Worm (Caenorhabditis elegans) whole organism, early embryonic: ENCODE results near the gene imb-2.

ENCODE experiments used
- B0310.2 ChIP-seq: sonication (generic microtip); optimal IDR thresholded peaks from 2 replicates; lab custom pipeline; 2016; ENCODE audit warnings: mild to moderate bottlenecking, missing genetic modification characterization, missing compliant biosample characterization
- F13C5.2 ChIP-seq: sonication (generic microtip); optimal IDR thresholded peaks from 2 replicates; lab custom pipeline; 2017; ENCODE audit warnings: mild to moderate bottlenecking, missing genetic modification characterization, inconsistent platforms, missing compliant biosample characterization
- aly-1 ChIP-seq: sonication (generic microtip); optimal IDR thresholded peaks from 2 replicates; lab custom pipeline; 2016; ENCODE audit warnings: missing genetic modification characterization, missing compliant biosample characterization
- ama-1 ChIP-seq: fragments of 150-350 bp; optimal IDR thresholded peaks from 2 replicates; lab custom pipeline; 2014
- ceh-13 ChIP-seq: fragments of 200-800 bp; sonication (Bioruptor generic); optimal IDR thresholded peaks from 2 replicates; lab custom pipeline; 2018; ENCODE audit warnings: mild to moderate bottlenecking, missing genetic modification characterization, missing compliant biosample characterization
- ceh-36 ChIP-seq: sonication (generic microtip); optimal IDR thresholded peaks from 2 replicates; lab custom pipeline; 2016; ENCODE audit warnings: missing genetic modification characterization, inconsistent platforms, missing compliant biosample characterization
- ets-7 ChIP-seq: sonication (generic microtip); optimal IDR thresholded peaks from 2 replicates; lab custom pipeline; 2016; ENCODE audit warnings: missing genotype, missing genetic modification characterization, missing compliant biosample characterization
- flt-1 ChIP-seq: fragments of 200-800 bp; sonication (Bioruptor generic); IDR thresholded peaks from 2 replicates; pipeline ENCODE4 v1.3.6; 2022; ENCODE audit warnings: missing genetic modification characterization, missing compliant biosample characterization
- hmbx-1 ChIP-seq: sonication (generic microtip); optimal IDR thresholded peaks from 2 replicates; lab custom pipeline; 2016; ENCODE audit warnings: mild to moderate bottlenecking, missing genetic modification characterization, missing compliant biosample characterization
- hmg-4 ChIP-seq: fragments of 200-800 bp; sonication (Bioruptor generic); optimal IDR thresholded peaks from 2 replicates; lab custom pipeline; 2018; ENCODE audit warnings: mild to moderate bottlenecking, missing genetic modification characterization, missing compliant biosample characterization
- hnd-1 ChIP-seq: sonication (generic microtip); optimal IDR thresholded peaks from 2 replicates; lab custom pipeline; 2016; ENCODE audit warnings: missing genetic modification characterization, missing compliant biosample characterization
- pes-1 ChIP-seq: fragments of 200-800 bp; sonication (Bioruptor generic); IDR thresholded peaks from 2 replicates; pipeline ENCODE4 v1.3.6; 2022; ENCODE audit warnings: missing genetic modification reagents, missing genetic modification characterization, missing compliant biosample characterization
- scrt-1 ChIP-seq: fragments of 200-800 bp; sonication (Bioruptor generic); IDR thresholded peaks from 2 replicates; pipeline ENCODE4 v1.3.6; 2022; ENCODE audit warnings: missing genetic modification characterization, missing compliant biosample characterization
- sea-1 ChIP-seq: fragments of 200-800 bp; sonication (Bioruptor generic); conservative IDR thresholded peaks from 2 replicates; pipeline ENCODE4 v1.3.6; 2022; ENCODE audit warnings: missing genetic modification characterization, missing compliant biosample characterization
- tbx-11 ChIP-seq: fragments of 200-800 bp; sonication (Bioruptor generic); IDR thresholded peaks from 2 replicates; pipeline ENCODE4 v1.3.6; 2022; ENCODE audit warnings: missing genetic modification characterization, missing compliant biosample characterization
- tbx-37 ChIP-seq: fragments of 200-800 bp; sonication (Bioruptor generic); conservative IDR thresholded peaks from 2 replicates; pipeline ENCODE4 v1.3.6; 2022; ENCODE audit warnings: missing genetic modification reagents, missing genetic modification characterization, missing compliant biosample characterization
- tra-4 ChIP-seq: sonication (generic microtip); optimal IDR thresholded peaks from 2 replicates; lab custom pipeline; 2017; ENCODE audit warnings: missing genetic modification characterization, missing compliant biosample characterization

The imb-2 gene

ce11 chrII:14410768-14411167 lies 45.3 kb downstream of the imb-2 start, which contains the start of gene dsb-2:
TSS of gene dsb-2 (plus strand) at chrII:14411095.
- TF ChIP-seq ama-1 (lab: Kevin White, UChicago) (no peak), ceh-13 (no peak), aly-1 (tag; lab: Kevin White, UChicago) (no peak), B0310.2 (tag; lab: Kevin White, UChicago) (no peak), F13C5.2 (tag; lab: Kevin White, UChicago) (no peak), sea-1 (GFP tag; lab: Robert Waterston, UW) (no peak), flt-1 (no peak), pes-1 (no peak), hmbx-1 (tag; lab: Kevin White, UChicago) (no peak), tbx-11 (GFP tag; lab: Robert Waterston, UW) (no peak)

- TF ChIP-seq sea-1 (GFP tag; lab: Robert Waterston, UW) (no peak), flt-1 (no peak), hmg-4 (GFP tag; lab: Kevin White, UChicago) (no peak), hnd-1 (tag; lab: Kevin White, UChicago) (no peak), pes-1 (no peak)
These were observed 47.6 kb downstream of the imb-2 start, which contains the start of gene exl-1 for ce11 chrII:14413035-14413525. TSS of gene exl-1 (minus strand) at chrII:14413475.

ce11 chrII:14413709-14414108 lies 48.2 kb downstream of the imb-2 start:
- TF ChIP-seq B0310.2 (tag; lab: Kevin White, UChicago) = no peak
- TF ChIP-seq pes-1 = no peak
- no peak for TF ChIP-seq tra-4 (tag; lab: Kevin White, UChicago)
- no peak for TF ChIP-seq flt-1
- no peak for TF ChIP-seq hnd-1 (tag; lab: Kevin White, UChicago)
- no peak for TF ChIP-seq ets-7 (tag; lab: Kevin White, UChicago)
- no peak for TF ChIP-seq ceh-36
- TF ChIP-seq aly-1 (tag; lab: Kevin White, UChicago) = no peak
- TF ChIP-seq sea-1 (GFP tag; lab: Robert Waterston, UW) = no peak
- no peak for TF ChIP-seq hmg-4 (GFP tag; lab: Kevin White, UChicago)
- no peak for TF ChIP-seq F13C5.2 (tag; lab: Kevin White, UChicago)
- no peak for TF ChIP-seq ceh-13
- TF ChIP-seq tbx-37 (GFP tag; lab: Robert Waterston, UW) = no peak
- TF ChIP-seq tbx-11 (GFP tag; lab: Robert Waterston, UW) = no peak
- TF ChIP-seq scrt-1 (GFP tag; lab: Robert Waterston, UW) = no peak
- TF ChIP-seq hmbx-1 (tag; lab: Kevin White, UChicago) = no peak
- TF ChIP-seq ama-1 (lab: Kevin White, UChicago) = no peak

ce11 chrII:14415427-14415826 lies 49.9 kb downstream of the imb-2 start:
- TF ChIP-seq F13C5.2 (tag; lab: Kevin White, UChicago) (no peak), ceh-36 (no peak), hmg-4 (GFP tag; lab: Kevin White, UChicago) (no peak), pes-1 (no peak), tbx-11 (GFP tag; lab: Robert Waterston, UW) (no peak), aly-1 (tag; lab: Kevin White, UChicago) (no peak), flt-1 (no peak), hnd-1 (tag; lab: Kevin White, UChicago) (no peak), sea-1 (GFP tag; lab: Robert Waterston, UW) (no peak), ceh-13 (no peak)

- no peak for TF ChIP-seq hnd-1 (tag; lab: Kevin White, UChicago)
- TF ChIP-seq scrt-1 (GFP tag; lab: Robert Waterston, UW) = no peak
- TF ChIP-seq ceh-36 = no peak
- TF ChIP-seq ets-7 (tag; lab: Kevin White, UChicago) = no peak
- TF ChIP-seq aly-1 (tag; lab: Kevin White, UChicago) = no peak
- no peak for TF ChIP-seq tbx-37 (GFP tag; lab: Robert Waterston, UW)
- no peak for TF ChIP-seq hmg-4 (GFP tag; lab: Kevin White, UChicago)
- TF ChIP-seq B0310.2 (tag; lab: Kevin White, UChicago) = no peak
- TF ChIP-seq pes-1 = no peak
- TF ChIP-seq flt-1 = no peak
- no peak for TF ChIP-seq tbx-11 (GFP tag; lab: Robert Waterston, UW)
These were observed 51.5 kb downstream of the imb-2 start for ce11 chrII:14416988-14417387.
